Worm (Caenorhabditis elegans) whole organism, L3 larva: ENCODE results near the gene F29F11.20.

Experiments used
- R02D3.7 ChIP-seq: fragments of 150-350 bp; optimal IDR thresholded peaks from 2 replicates; lab custom pipeline; 2014; ENCODE audit warnings: missing biosample characterization, missing genetic modification characterization
- ZK546.5 ChIP-seq: sonication (generic microtip); optimal IDR thresholded peaks from 2 replicates; lab custom pipeline; 2017; ENCODE audit warnings: missing biosample characterization, missing genetic modification characterization
- aly-2 ChIP-seq: fragments of 150-350 bp; optimal IDR thresholded peaks from 2 replicates; lab custom pipeline; 2014; ENCODE audit warnings: missing biosample characterization, missing genetic modification characterization
- ama-1 ChIP-seq: fragments of 150-350 bp; optimal IDR thresholded peaks from 2 replicates; lab custom pipeline; 2018
- ceh-16 ChIP-seq: sonication (generic microtip); optimal IDR thresholded peaks from 2 replicates; lab custom pipeline; 2017; ENCODE audit warnings: missing biosample characterization, missing genetic modification characterization
- ceh-28 ChIP-seq: fragments of 150-350 bp; optimal IDR thresholded peaks from 2 replicates; lab custom pipeline; 2014; ENCODE audit warnings: missing biosample characterization, missing genetic modification reagents, missing genetic modification characterization
- ceh-82 ChIP-seq: fragments of 150-350 bp; optimal IDR thresholded peaks from 2 replicates; lab custom pipeline; 2014; ENCODE audit warnings: missing biosample characterization, missing genetic modification characterization
- ceh-9 ChIP-seq: sonication (generic microtip); optimal IDR thresholded peaks from 2 replicates; lab custom pipeline; 2018; ENCODE audit warnings: missing biosample characterization, missing genetic modification characterization
- daf-12 ChIP-seq: fragments of 150-350 bp; optimal IDR thresholded peaks from 2 replicates; lab custom pipeline; 2014; ENCODE audit warnings: missing biosample characterization, missing genetic modification reagents, missing genetic modification characterization
- egl-27 ChIP-seq: sonication (generic microtip); optimal IDR thresholded peaks from 4 replicates; lab custom pipeline; 2017; ENCODE audit warnings: missing biosample characterization, missing genetic modification reagents, missing genetic modification characterization
- egl-5 ChIP-seq: fragments of 150-350 bp; optimal IDR thresholded peaks from 2 replicates; lab custom pipeline; 2017; ENCODE audit warnings: missing biosample characterization, missing genetic modification reagents, missing genetic modification characterization, inconsistent platforms
- elt-1 ChIP-seq: fragments of 150-350 bp; optimal IDR thresholded peaks from 2 replicates; lab custom pipeline; 2014; ENCODE audit warnings: missing biosample characterization, missing genetic modification characterization
- elt-2 ChIP-seq: sonication (generic microtip); optimal IDR thresholded peaks from 2 replicates; lab custom pipeline; 2016; ENCODE audit warnings: missing genetic modification reagents, mild to moderate bottlenecking, missing genetic modification characterization, missing compliant biosample characterization
- elt-3 ChIP-seq, 3 experiments: fragments of 150-350 bp in 1 of 3; sonication (generic microtip) in 2 of 3; optimal IDR thresholded peaks; 2 replicates in 2 of 3; 4 replicates in 1 of 3; lab custom pipeline; 2014 to 2017; ENCODE audit warnings: missing biosample characterization in 3 of 3, missing genetic modification characterization in 3 of 3
- eor-1 ChIP-seq, 2 experiments: fragments of 150-350 bp; optimal IDR thresholded peaks; 2 replicates each; lab custom pipeline; 2014 to 2018; ENCODE audit warnings: missing biosample characterization in 2 of 2, missing genetic modification characterization in 2 of 2
- fkh-2 ChIP-seq: fragments of 150-350 bp; optimal IDR thresholded peaks from 2 replicates; lab custom pipeline; 2014; ENCODE audit warnings: missing biosample characterization, missing genetic modification reagents, missing genetic modification characterization
- hmg-11 ChIP-seq: sonication (generic microtip); optimal IDR thresholded peaks from 2 replicates; lab custom pipeline; 2016; ENCODE audit warnings: missing genetic modification characterization, missing compliant biosample characterization
- jun-1 ChIP-seq: fragments of 150-350 bp; optimal IDR thresholded peaks from 2 replicates; lab custom pipeline; 2014; ENCODE audit warnings: missing biosample characterization, missing genetic modification reagents, missing genetic modification characterization
- lin-15B ChIP-seq: fragments of 150-350 bp; optimal IDR thresholded peaks from 2 replicates; lab custom pipeline; 2014; ENCODE audit warnings: missing biosample characterization, missing genetic modification characterization
- lin-39 ChIP-seq: fragments of 150-350 bp; optimal IDR thresholded peaks from 2 replicates; lab custom pipeline; 2018; ENCODE audit warnings: missing biosample characterization, missing genetic modification reagents, missing genetic modification characterization
- lsy-12 ChIP-seq: sonication (generic microtip); optimal IDR thresholded peaks from 2 replicates; lab custom pipeline; 2016; ENCODE audit warnings: mild to moderate bottlenecking, missing genetic modification characterization, missing compliant biosample characterization
- mdl-1 ChIP-seq: fragments of 150-350 bp; optimal IDR thresholded peaks from 2 replicates; lab custom pipeline; 2014; ENCODE audit warnings: missing biosample characterization, missing genetic modification characterization
- nfya-1 ChIP-seq: sonication (generic microtip); optimal IDR thresholded peaks from 2 replicates; lab custom pipeline; 2017; ENCODE audit warnings: missing genetic modification characterization, mild to moderate bottlenecking, missing compliant biosample characterization, antibody characterized with exemption, moderate library complexity; ENCODE audit not compliant: insufficient read depth
- nhr-11 ChIP-seq: fragments of 150-350 bp; optimal IDR thresholded peaks from 2 replicates; lab custom pipeline; 2014; ENCODE audit warnings: missing biosample characterization, missing genetic modification characterization
- nhr-12 ChIP-seq: fragments of 150-350 bp; optimal IDR thresholded peaks from 2 replicates; lab custom pipeline; 2014; ENCODE audit warnings: missing biosample characterization, missing genetic modification characterization
- nhr-23 ChIP-seq: fragments of 150-350 bp; optimal IDR thresholded peaks from 2 replicates; lab custom pipeline; 2014; ENCODE audit warnings: missing biosample characterization, missing genetic modification reagents, missing genetic modification characterization
- nhr-25 ChIP-seq: sonication (generic microtip); optimal IDR thresholded peaks from 2 replicates; lab custom pipeline; 2017; ENCODE audit warnings: missing biosample characterization, missing genetic modification characterization
- nhr-28 ChIP-seq: fragments of 150-350 bp; optimal IDR thresholded peaks from 2 replicates; lab custom pipeline; 2014; ENCODE audit warnings: missing biosample characterization, missing genetic modification characterization
- nhr-43 ChIP-seq: sonication (generic microtip); optimal IDR thresholded peaks from 2 replicates; lab custom pipeline; 2016; ENCODE audit warnings: mild to moderate bottlenecking, missing genetic modification characterization, missing compliant biosample characterization; ENCODE audit not compliant: poor library complexity, severe bottlenecking
- nhr-67 ChIP-seq: fragments of 150-350 bp; optimal IDR thresholded peaks from 2 replicates; lab custom pipeline; 2014; ENCODE audit warnings: missing biosample characterization, missing genetic modification characterization
- nhr-76 ChIP-seq: fragments of 150-350 bp; sonication (generic microtip); optimal IDR thresholded peaks from 5 replicates; lab custom pipeline; 2014; ENCODE audit warnings: missing biosample characterization, missing genetic modification characterization
- nhr-77 ChIP-seq: fragments of 150-350 bp; optimal IDR thresholded peaks from 2 replicates; lab custom pipeline; 2014; ENCODE audit warnings: missing biosample characterization, missing genetic modification characterization
- pha-4 ChIP-seq: fragments of 150-350 bp; optimal IDR thresholded peaks from 2 replicates; lab custom pipeline; 2014; ENCODE audit warnings: missing biosample characterization, missing genetic modification reagents, missing genetic modification characterization
- pqm-1 ChIP-seq: fragments of 150-350 bp; optimal IDR thresholded peaks from 2 replicates; lab custom pipeline; 2017; ENCODE audit warnings: missing biosample characterization, missing genetic modification characterization, inconsistent platforms
- sea-2 ChIP-seq: fragments of 150-350 bp; sonication (generic microtip); optimal IDR thresholded peaks from 4 replicates; lab custom pipeline; 2014; ENCODE audit warnings: missing biosample characterization, missing genetic modification reagents, missing genetic modification characterization
- skn-1 ChIP-seq: fragments of 150-350 bp; optimal IDR thresholded peaks from 2 replicates; lab custom pipeline; 2014; ENCODE audit warnings: missing biosample characterization, missing genetic modification characterization
- snpc-4 ChIP-seq: fragments of 150-350 bp; optimal IDR thresholded peaks from 2 replicates; lab custom pipeline; 2014; ENCODE audit warnings: missing biosample characterization, missing genetic modification characterization
- unc-39 ChIP-seq: sonication (generic microtip); optimal IDR thresholded peaks from 4 replicates; lab custom pipeline; 2017; ENCODE audit warnings: missing biosample characterization, missing genetic modification characterization
- unc-62 ChIP-seq: fragments of 150-350 bp; sonication (generic microtip); optimal IDR thresholded peaks from 4 replicates; lab custom pipeline; 2014; ENCODE audit warnings: missing biosample characterization, missing genetic modification reagents, missing genetic modification characterization
- zag-1 ChIP-seq: fragments of 150-350 bp; optimal IDR thresholded peaks from 2 replicates; lab custom pipeline; 2014; ENCODE audit warnings: missing biosample characterization, missing genetic modification characterization
- ztf-11 ChIP-seq: fragments of 150-350 bp; optimal IDR thresholded peaks from 2 replicates; lab custom pipeline; 2014; ENCODE audit warnings: missing biosample characterization, missing genetic modification characterization
- ztf-4 ChIP-seq: fragments of 150-350 bp; optimal IDR thresholded peaks from 2 replicates; lab custom pipeline; 2014; ENCODE audit warnings: missing biosample characterization, missing genetic modification characterization

F29F11.20 gene

ce11 chrV:10720303-10720847 lies 32.7 kb downstream of the F29F11.20 start:
- TF ChIP-seq aly-2 (tag; lab: Kevin White, UChicago) (no peak), nhr-43 (tag; lab: Kevin White, UChicago) (peak; percentile 4), nhr-23 (tag; lab: Kevin White, UChicago) (no peak), nhr-25 (tag; lab: Kevin White, UChicago) (no peak), unc-39 (no peak), elt-2 (tag; lab: Kevin White, UChicago) (peak; percentile 24), nfya-1 (no peak), jun-1 (tag; lab: Kevin White, UChicago) (peak; percentile 5), pqm-1 (no peak), lin-39 (tag; lab: Kevin White, UChicago) (peak; percentile 49), ceh-16 (tag; lab: Kevin White, UChicago) (no peak), ama-1 (no peak), unc-62 (no peak), fkh-2 (tag; lab: Kevin White, UChicago) (no peak), ceh-28 (no peak), ceh-82 (tag; lab: Kevin White, UChicago) (no peak), ztf-4 (tag; lab: Kevin White, UChicago) (no peak), nhr-77 (tag; lab: Kevin White, UChicago) (no peak)
- TF ChIP-seq, all 47 proteins: peak for 4

ce11 chrV:10720876-10721275 lies 33.2 kb downstream of the F29F11.20 start:
- TF ChIP-seq nhr-67 (tag; lab: Kevin White, UChicago) (no peak), lsy-12 (tag; lab: Kevin White, UChicago) (no peak), nfya-1 (peak; percentile 1), elt-1 (tag; lab: Kevin White, UChicago) (no peak), nhr-77 (tag; lab: Kevin White, UChicago) (no peak), ceh-9 (tag; lab: Kevin White, UChicago) (no peak), zag-1 (tag; lab: Kevin White, UChicago) (no peak), fkh-2 (tag; lab: Kevin White, UChicago) (no peak), unc-62 (no peak), nhr-23 (tag; lab: Kevin White, UChicago) (no peak), nhr-28 (tag; lab: Kevin White, UChicago) (no peak), lin-39 (tag; lab: Kevin White, UChicago) (no peak), eor-1 (tag; optimal IDR thresholded peaks at IDR 0.05; lab: Kevin White, UChicago) (no peak), nhr-11 (tag; lab: Kevin White, UChicago) (no peak), nhr-25 (tag; lab: Kevin White, UChicago) (peak; percentile 31), mdl-1 (tag; lab: Kevin White, UChicago) (no peak), ZK546.5 (tag; lab: Kevin White, UChicago) (no peak), aly-2 (tag; lab: Kevin White, UChicago) (no peak), R02D3.7 (tag; lab: Kevin White, UChicago) (no peak), nhr-12 (tag; lab: Kevin White, UChicago) (no peak), egl-5 (tag; lab: Kevin White, UChicago) (peak; percentile 73)
- TF ChIP-seq, all 47 proteins: peak for 3

ce11 chrV:10721304-10721703 lies 33.6 kb downstream of the F29F11.20 start:
- TF ChIP-seq nhr-12 (tag; lab: Kevin White, UChicago) (no peak), elt-1 (tag; lab: Kevin White, UChicago) (no peak), elt-3 (tag; optimal IDR thresholded peaks at IDR 0.05; lab: Kevin White, UChicago) (no peak), sea-2 (GFP tag; lab: Kevin White, UChicago) (no peak), nhr-43 (tag; lab: Kevin White, UChicago) (no peak), ama-1 (no peak), jun-1 (tag; lab: Kevin White, UChicago) (no peak), ztf-11 (tag; lab: Kevin White, UChicago) (no peak), fkh-2 (tag; lab: Kevin White, UChicago) (no peak), nhr-67 (tag; lab: Kevin White, UChicago) (no peak), hmg-11 (tag; lab: Kevin White, UChicago) (no peak)

- no peak for TF ChIP-seq nhr-67 (tag; lab: Kevin White, UChicago)
- TF ChIP-seq mdl-1 (tag; lab: Kevin White, UChicago) = peak; percentile 27
- TF ChIP-seq ceh-16 (tag; lab: Kevin White, UChicago) = no peak
- no peak for TF ChIP-seq snpc-4
- TF ChIP-seq hmg-11 (tag; lab: Kevin White, UChicago) = no peak
- TF ChIP-seq nhr-76 = no peak
- peak; percentile 11 for TF ChIP-seq nhr-43 (tag; lab: Kevin White, UChicago)
- no peak for TF ChIP-seq egl-27 (tag; lab: Kevin White, UChicago)
- no peak for TF ChIP-seq pha-4 (tag; lab: Kevin White, UChicago)
- TF ChIP-seq egl-5 (tag; lab: Kevin White, UChicago) = peak; percentile 71
- TF ChIP-seq nhr-12 (tag; lab: Kevin White, UChicago) = no peak
- no peak for TF ChIP-seq daf-12 (tag; lab: Kevin White, UChicago)
- TF ChIP-seq R02D3.7 (tag; lab: Kevin White, UChicago) = no peak
- TF ChIP-seq elt-1 (tag; lab: Kevin White, UChicago) = no peak
- no peak for TF ChIP-seq sea-2 (GFP tag; lab: Kevin White, UChicago)
- no peak for TF ChIP-seq ztf-4 (tag; lab: Kevin White, UChicago)
- TF ChIP-seq pqm-1 = no peak
- TF ChIP-seq elt-3 (tag; optimal IDR thresholded peaks at IDR 0.05; lab: Kevin White, UChicago) = no peak
- no peak for TF ChIP-seq elt-2 (tag; lab: Kevin White, UChicago)
- peak; percentile 73 for TF ChIP-seq nhr-23 (tag; lab: Kevin White, UChicago)
- TF ChIP-seq lin-15B (tag; lab: Kevin White, UChicago) = no peak
- peak; percentile 37 for TF ChIP-seq nfya-1
- no peak for TF ChIP-seq nhr-77 (tag; lab: Kevin White, UChicago)
- no peak for TF ChIP-seq skn-1 (tag; lab: Kevin White, UChicago)
Measured at ce11 chrV:10721912-10722426, 34.3 kb downstream of the F29F11.20 start.
